Worm (Caenorhabditis elegans): ENCODE measurements around the gene M163.5.

Gene M163.5

ce11 chrX:14503800-14504550, 30.1 kb downstream of the M163.5 start, which contains the start of gene M163.1:
M163.1 (minus strand) TSS chrX:14503824.
- no peak for TF ChIP-seq lin-11 (tag; optimal IDR thresholded peaks at IDR 0.05)
- TF ChIP-seq fos-1 (tag; optimal IDR thresholded peaks at IDR 0.05): peak; percentile 39
- no peak for TF ChIP-seq unc-62 (GFP tag; optimal IDR thresholded peaks at IDR 0.05)
- no peak for TF ChIP-seq snpc-4 (tag; optimal IDR thresholded peaks at IDR 0.05)
- TF ChIP-seq nhr-25 (tag; optimal IDR thresholded peaks at IDR 0.05): no peak
- TF ChIP-seq lin-13 (GFP tag; optimal IDR thresholded peaks at IDR 0.05): no peak
- no peak for TF ChIP-seq alr-1 (tag; optimal IDR thresholded peaks at IDR 0.05)
- TF ChIP-seq ceh-16 (tag; optimal IDR thresholded peaks at IDR 0.05): peak; percentile 71
- no peak for TF ChIP-seq blmp-1 (tag; optimal IDR thresholded peaks at IDR 0.05; ENCODE audit: insufficient read depth)
- no peak for TF ChIP-seq crh-2 (tag; optimal IDR thresholded peaks at IDR 0.05)
- TF ChIP-seq nhr-11 (tag; optimal IDR thresholded peaks at IDR 0.05): no peak
- TF ChIP-seq unc-39 (tag; optimal IDR thresholded peaks at IDR 0.05): no peak
- no peak for TF ChIP-seq skn-1 (tag; optimal IDR thresholded peaks at IDR 0.05)
- TF ChIP-seq nhr-21 (tag; optimal IDR thresholded peaks at IDR 0.05): no peak
- TF ChIP-seq sem-4 (tag; optimal IDR thresholded peaks at IDR 0.05): no peak
- TF ChIP-seq ZK546.5 (tag; optimal IDR thresholded peaks at IDR 0.05): no peak
- no peak for TF ChIP-seq aly-2 (tag; optimal IDR thresholded peaks at IDR 0.05)
- peak; percentile 27 for TF ChIP-seq F13H6.1 (tag; optimal IDR thresholded peaks at IDR 0.05)
- TF ChIP-seq dmd-4 (tag; optimal IDR thresholded peaks at IDR 0.05): no peak
- peak; percentile 6 for TF ChIP-seq sma-9 (GFP tag; optimal IDR thresholded peaks at IDR 0.05)
- no peak for TF ChIP-seq sma-9 (tag; optimal IDR thresholded peaks at IDR 0.05)
- TF ChIP-seq elt-1 (tag; optimal IDR thresholded peaks at IDR 0.05): no peak
- no peak for TF ChIP-seq nhr-10 (tag; optimal IDR thresholded peaks at IDR 0.05)
- no peak for TF ChIP-seq ama-1 (optimal IDR thresholded peaks at IDR 0.05)
- no peak for TF ChIP-seq Y55F3AM.14 (GFP tag; optimal IDR thresholded peaks at IDR 0.05)
- TF ChIP-seq mbf-1 (tag; optimal IDR thresholded peaks at IDR 0.05): no peak
- TF ChIP-seq nhr-6 (tag; optimal IDR thresholded peaks at IDR 0.05): no peak
- TF ChIP-seq mdl-1 (tag; optimal IDR thresholded peaks at IDR 0.05): no peak
- no peak for TF ChIP-seq lin-39 (tag; optimal IDR thresholded peaks at IDR 0.05)
- TF ChIP-seq R02D3.7 (tag; optimal IDR thresholded peaks at IDR 0.05): no peak

ce11 chrX:14504551-14504902, 30.7 kb downstream of the M163.5 start:
- peak; percentile 60 for TF ChIP-seq sma-9 (GFP tag; optimal IDR thresholded peaks at IDR 0.05)
- no peak for TF ChIP-seq sma-9 (tag; optimal IDR thresholded peaks at IDR 0.05)
- TF ChIP-seq crh-2 (tag; optimal IDR thresholded peaks at IDR 0.05): no peak
- TF ChIP-seq fos-1 (tag; optimal IDR thresholded peaks at IDR 0.05): peak; percentile 13
- TF ChIP-seq F13H6.1 (tag; optimal IDR thresholded peaks at IDR 0.05): no peak
- peak; percentile 11 for TF ChIP-seq Y55F3AM.14 (GFP tag; optimal IDR thresholded peaks at IDR 0.05)
- no peak for TF ChIP-seq sma-3 (GFP tag; optimal IDR thresholded peaks at IDR 0.05)

- TF ChIP-seq ztf-1 (GFP tag; conservative IDR thresholded peaks at IDR 0.05) (no peak), skn-1 (tag; optimal IDR thresholded peaks at IDR 0.05) (no peak), egl-27 (tag; optimal IDR thresholded peaks at IDR 0.05) (peak; percentile 43), aly-2 (tag; optimal IDR thresholded peaks at IDR 0.05) (no peak), nhr-6 (tag; optimal IDR thresholded peaks at IDR 0.05) (no peak), nhr-77 (tag; optimal IDR thresholded peaks at IDR 0.05) (no peak), C34F6.9 (tag; optimal IDR thresholded peaks at IDR 0.05) (peak; percentile 61), F13H6.1 (tag; optimal IDR thresholded peaks at IDR 0.05) (peak; percentile 84), sma-3 (GFP tag; optimal IDR thresholded peaks at IDR 0.05) (peak; percentile 24), blmp-1 (tag; optimal IDR thresholded peaks at IDR 0.05; ENCODE audit: insufficient read depth) (peak; percentile 44), mab-5 (tag; optimal IDR thresholded peaks at IDR 0.05) (no peak), lin-11 (tag; optimal IDR thresholded peaks at IDR 0.05) (no peak), ztf-4 (tag; optimal IDR thresholded peaks at IDR 0.05) (no peak), nhr-12 (tag; optimal IDR thresholded peaks at IDR 0.05) (no peak), mbf-1 (tag; optimal IDR thresholded peaks at IDR 0.05) (no peak), snpc-4 (tag; optimal IDR thresholded peaks at IDR 0.05) (no peak), ama-1 (optimal IDR thresholded peaks at IDR 0.05) (no peak), crh-2 (tag; optimal IDR thresholded peaks at IDR 0.05) (peak; percentile 20), ZK546.5 (tag; optimal IDR thresholded peaks at IDR 0.05) (no peak), lsy-2 (tag; optimal IDR thresholded peaks at IDR 0.05) (peak in 1 of 2 experiments; percentile 30), elt-1 (tag; optimal IDR thresholded peaks at IDR 0.05) (no peak), lin-39 (tag; optimal IDR thresholded peaks at IDR 0.05) (no peak), nhr-10 (tag; optimal IDR thresholded peaks at IDR 0.05) (no peak), unc-55 (GFP tag; optimal IDR thresholded peaks at IDR 0.05) (no peak), nhr-237 (tag; optimal IDR thresholded peaks at IDR 0.05) (no peak), nhr-129 (tag; optimal IDR thresholded peaks at IDR 0.05) (peak; percentile 66), fos-1 (tag; optimal IDR thresholded peaks at IDR 0.05) (peak; percentile 92), mdl-1 (tag; optimal IDR thresholded peaks at IDR 0.05) (no peak), nhr-11 (tag; optimal IDR thresholded peaks at IDR 0.05) (no peak), peb-1 (tag; optimal IDR thresholded peaks at IDR 0.05) (no peak), unc-39 (tag; optimal IDR thresholded peaks at IDR 0.05) (no peak), R02D3.7 (tag; optimal IDR thresholded peaks at IDR 0.05) (no peak), gmeb-1 (tag; optimal IDR thresholded peaks at IDR 0.05) (peak; percentile 51), elt-3 (tag; optimal IDR thresholded peaks at IDR 0.05) (no peak), nhr-21 (tag; optimal IDR thresholded peaks at IDR 0.05) (no peak)
Measured at ce11 chrX:14505578-14506353, 31.9 kb downstream of the M163.5 start.

Measured in whole organism, L2 larva.